Worm (Caenorhabditis elegans): ENCODE measurements around the gene ttc-17.
A peak's percentile ranks its signal among the peaks of the same experiment; 100 is the strongest.

ttc-17 gene

DNA sequence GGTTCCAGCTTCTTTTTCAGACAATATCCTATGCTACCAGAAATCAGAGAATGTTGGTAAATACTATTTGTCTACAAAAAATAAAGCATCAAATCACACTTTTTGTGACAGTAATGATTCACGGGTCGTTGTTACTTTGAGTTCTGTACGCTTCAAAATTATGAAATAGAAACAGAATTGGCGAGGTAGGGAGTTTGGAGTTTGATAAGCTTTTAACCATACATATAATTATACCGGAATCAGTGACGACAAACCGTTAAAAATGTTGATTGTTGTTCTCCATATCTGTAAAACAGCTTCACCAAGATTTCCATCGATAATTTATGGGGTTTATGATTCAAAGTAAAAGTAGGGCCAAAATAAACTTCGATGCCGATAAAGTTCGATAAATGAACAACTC is 21.1 kb downstream of the ttc-17 start:
- TF ChIP-seq pqm-1 (tag; optimal IDR thresholded peaks at IDR 0.05) (peak; percentile 55), nhr-43 (tag; optimal IDR thresholded peaks at IDR 0.05; ENCODE audit: poor library complexity, severe bottlenecking) (no peak), ceh-9 (tag; optimal IDR thresholded peaks at IDR 0.05) (no peak), egl-5 (tag; optimal IDR thresholded peaks at IDR 0.05) (no peak), elt-2 (tag; optimal IDR thresholded peaks at IDR 0.05) (peak; percentile 4), ceh-82 (tag; optimal IDR thresholded peaks at IDR 0.05) (no peak)

DNA sequence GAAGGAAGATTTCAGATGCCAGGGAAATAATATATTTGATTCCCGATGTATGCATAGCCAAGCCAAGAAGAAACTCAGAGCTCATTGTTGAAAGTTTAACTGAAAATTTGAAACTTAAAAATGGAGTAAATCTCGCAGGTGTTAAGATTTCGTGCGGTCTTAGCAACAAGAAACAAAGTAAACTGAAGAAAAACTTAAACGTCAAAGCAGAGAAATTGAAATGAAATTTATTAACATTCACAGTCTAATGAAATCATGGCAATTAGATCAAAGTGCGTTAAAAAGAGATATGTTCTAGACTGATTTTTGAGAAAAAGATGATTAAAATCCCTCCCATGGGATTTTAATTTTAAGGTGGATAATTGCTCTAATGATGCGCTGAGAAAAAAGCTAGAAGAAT is 24.0 kb downstream of the ttc-17 start, which contains the start of gene str-84:
TSS of gene str-84 (minus strand) at position 101 of the 400 bp plus-strand sequence.
- no peak for TF ChIP-seq lin-39 (tag; optimal IDR thresholded peaks at IDR 0.05)
- no peak for TF ChIP-seq nhr-12 (tag; optimal IDR thresholded peaks at IDR 0.05)
- no peak for TF ChIP-seq lin-15B (tag; optimal IDR thresholded peaks at IDR 0.05)
- no peak for TF ChIP-seq lsy-12 (tag; optimal IDR thresholded peaks at IDR 0.05)
- no peak for TF ChIP-seq R02D3.7 (tag; optimal IDR thresholded peaks at IDR 0.05)
- TF ChIP-seq nhr-76 (tag; optimal IDR thresholded peaks at IDR 0.05) = no peak
- TF ChIP-seq nhr-11 (tag; optimal IDR thresholded peaks at IDR 0.05) = no peak
- no peak for TF ChIP-seq nhr-237 (tag; optimal IDR thresholded peaks at IDR 0.05)
- TF ChIP-seq egl-27 (tag; optimal IDR thresholded peaks at IDR 0.05) = no peak
- no peak for TF ChIP-seq daf-12 (tag; optimal IDR thresholded peaks at IDR 0.05)
- TF ChIP-seq skn-1 (tag; optimal IDR thresholded peaks at IDR 0.05) = no peak
- no peak for TF ChIP-seq pqm-1 (tag; optimal IDR thresholded peaks at IDR 0.05)
- no peak for TF ChIP-seq nhr-28 (tag; optimal IDR thresholded peaks at IDR 0.05)
- no peak for TF ChIP-seq jun-1 (tag; optimal IDR thresholded peaks at IDR 0.05)
- no peak for TF ChIP-seq ceh-28 (tag; optimal IDR thresholded peaks at IDR 0.05)
- TF ChIP-seq nhr-77 (tag; optimal IDR thresholded peaks at IDR 0.05) = no peak
- no peak for TF ChIP-seq pha-4 (tag; optimal IDR thresholded peaks at IDR 0.05)
- no peak for TF ChIP-seq mdl-1 (tag; optimal IDR thresholded peaks at IDR 0.05)
- TF ChIP-seq elt-2 (tag; optimal IDR thresholded peaks at IDR 0.05) = no peak
- TF ChIP-seq aly-2 (tag; optimal IDR thresholded peaks at IDR 0.05) = no peak

DNA sequence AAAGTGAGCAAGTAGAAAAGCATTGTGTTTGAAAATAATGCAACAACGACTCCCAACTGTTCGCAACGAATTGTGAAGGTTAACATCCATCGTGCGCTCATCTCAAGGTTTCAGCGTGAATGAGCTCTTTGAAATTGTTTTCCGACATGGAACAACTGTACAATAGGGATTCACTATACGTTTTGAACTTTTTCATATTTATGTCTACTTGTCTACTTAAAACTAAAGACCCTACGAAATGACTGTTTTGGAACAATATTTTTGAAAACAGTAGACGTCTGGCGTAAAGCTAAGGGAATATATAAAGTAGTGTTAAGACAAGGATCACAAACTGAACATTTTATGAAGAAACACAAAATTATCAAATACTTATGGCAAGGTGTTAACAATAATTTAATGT is 26.8 kb downstream of the ttc-17 start, which contains the start of gene str-86:
TSS of gene str-86 (minus strand) at position 101 of the 400 bp plus-strand sequence.
- no peak for TF ChIP-seq ceh-28 (tag; optimal IDR thresholded peaks at IDR 0.05)
- no peak for TF ChIP-seq pha-4 (tag; optimal IDR thresholded peaks at IDR 0.05)
- no peak for TF ChIP-seq nhr-43 (tag; optimal IDR thresholded peaks at IDR 0.05; ENCODE audit: poor library complexity, severe bottlenecking)
- TF ChIP-seq mml-1 (tag; optimal IDR thresholded peaks at IDR 0.05) = no peak
- TF ChIP-seq unc-39 (tag; optimal IDR thresholded peaks at IDR 0.05) = no peak
- TF ChIP-seq sea-2 (GFP tag; optimal IDR thresholded peaks at IDR 0.05) = no peak
- TF ChIP-seq elt-2 (tag; optimal IDR thresholded peaks at IDR 0.05) = no peak
- no peak for TF ChIP-seq fkh-10 (GFP tag; optimal IDR thresholded peaks at IDR 0.05)

DNA sequence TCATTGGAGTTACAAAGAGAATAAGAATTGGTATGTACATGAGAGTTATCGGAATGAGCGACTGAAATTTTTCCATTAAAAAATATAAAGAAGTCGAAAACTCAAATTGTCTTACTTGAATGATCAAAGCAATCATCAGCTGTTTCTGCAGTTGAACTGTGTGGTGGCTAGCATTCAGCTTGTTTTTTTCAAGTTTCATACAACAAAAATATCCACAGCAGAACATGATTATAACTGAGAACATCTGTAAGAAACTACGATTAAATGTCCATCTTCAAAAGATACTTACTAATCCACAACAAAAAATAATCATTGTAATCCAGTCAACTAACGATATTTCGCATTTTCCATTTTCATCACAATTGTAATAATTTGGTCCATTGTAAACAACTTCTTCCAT is 27.9 kb downstream of the ttc-17 start:
- TF ChIP-seq egl-27 (tag; optimal IDR thresholded peaks at IDR 0.05) = no peak
- no peak for TF ChIP-seq nhr-25 (tag; optimal IDR thresholded peaks at IDR 0.05)
- TF ChIP-seq fkh-2 (tag; optimal IDR thresholded peaks at IDR 0.05) = no peak
- no peak for TF ChIP-seq fkh-10 (GFP tag; optimal IDR thresholded peaks at IDR 0.05)
- TF ChIP-seq ceh-9 (tag; optimal IDR thresholded peaks at IDR 0.05) = no peak
- no peak for TF ChIP-seq eor-1 (tag; optimal IDR thresholded peaks at IDR 0.05)
- no peak for TF ChIP-seq nhr-12 (tag; optimal IDR thresholded peaks at IDR 0.05)
- TF ChIP-seq nhr-77 (tag; optimal IDR thresholded peaks at IDR 0.05) = no peak
- no peak for TF ChIP-seq lin-15B (tag; optimal IDR thresholded peaks at IDR 0.05)
- TF ChIP-seq jun-1 (tag; optimal IDR thresholded peaks at IDR 0.05) = no peak
- no peak for TF ChIP-seq unc-62 (GFP tag; optimal IDR thresholded peaks at IDR 0.05)
- no peak for TF ChIP-seq nhr-76 (tag; optimal IDR thresholded peaks at IDR 0.05)
- TF ChIP-seq hmg-11 (tag; optimal IDR thresholded peaks at IDR 0.05) = no peak
- no peak for TF ChIP-seq sea-2 (GFP tag; optimal IDR thresholded peaks at IDR 0.05)

DNA sequence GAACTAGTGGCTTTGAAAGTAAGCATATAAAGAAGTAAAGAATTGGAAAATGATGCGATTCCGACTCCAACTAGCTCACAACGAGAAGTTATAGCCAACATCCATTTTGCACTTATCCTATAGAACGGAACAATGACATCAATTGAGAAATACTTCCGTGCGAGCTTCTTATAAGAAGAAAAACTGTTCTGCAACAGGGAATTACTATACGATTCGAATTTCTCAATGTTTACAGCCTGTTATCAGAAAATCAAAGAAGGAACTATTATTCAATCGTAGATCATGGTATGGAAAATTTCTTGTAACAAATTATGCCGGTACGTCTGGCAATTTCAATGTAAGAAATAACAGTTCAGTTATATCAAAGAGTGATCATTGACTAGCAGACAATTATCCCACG is 28.9 kb downstream of the ttc-17 start, which contains the start of gene str-85:
TSS of gene str-85 (minus strand) at position 101 of the 400 bp plus-strand sequence.
- TF ChIP-seq jun-1 (tag; optimal IDR thresholded peaks at IDR 0.05) (no peak), snpc-4 (tag; optimal IDR thresholded peaks at IDR 0.05) (no peak), elt-3 (tag; optimal IDR thresholded peaks at IDR 0.05) (no peak), pqm-1 (tag; optimal IDR thresholded peaks at IDR 0.05) (no peak), fkh-10 (GFP tag; optimal IDR thresholded peaks at IDR 0.05) (no peak), R02D3.7 (tag; optimal IDR thresholded peaks at IDR 0.05) (no peak), hmg-11 (tag; optimal IDR thresholded peaks at IDR 0.05) (no peak), ztf-4 (tag; optimal IDR thresholded peaks at IDR 0.05) (no peak), nhr-43 (tag; optimal IDR thresholded peaks at IDR 0.05; ENCODE audit: poor library complexity, severe bottlenecking) (no peak), mml-1 (tag; optimal IDR thresholded peaks at IDR 0.05) (no peak), aly-2 (tag; optimal IDR thresholded peaks at IDR 0.05) (no peak), pha-4 (tag; optimal IDR thresholded peaks at IDR 0.05) (no peak)

Measured in whole organism, L3 larva.